Fruit fly (Drosophila melanogaster) whole organism, embryonic: ENCODE data around the gene Hsp22.

Experiments
- Asciz ChIP-seq: fragments of 200-800 bp; sonication (Bioruptor generic); optimal IDR thresholded peaks from 2 replicates; lab custom pipeline; 2017; ENCODE audit warnings: missing biosample characterization, mild to moderate bottlenecking, missing genetic modification characterization, missing genetic modification reagents
- Bdp1 ChIP-seq: fragments of 200-800 bp; sonication (Bioruptor generic); optimal IDR thresholded peaks from 3 replicates; lab custom pipeline; 2016; ENCODE audit warnings: missing biosample characterization, missing genetic modification characterization
- CG10209 ChIP-seq: fragments of 200-800 bp; sonication (Bioruptor generic); optimal IDR thresholded peaks from 3 replicates; lab custom pipeline; 2017; ENCODE audit warnings: missing biosample characterization, mild to moderate bottlenecking, missing genetic modification characterization, missing genetic modification reagents
- CG10274 ChIP-seq: fragments of 200-800 bp; sonication (Bioruptor generic); optimal IDR thresholded peaks from 3 replicates; lab custom pipeline; 2017; ENCODE audit warnings: missing biosample characterization, mild to moderate bottlenecking, missing genetic modification characterization
- CG10321 ChIP-seq: fragments of 200-800 bp; sonication (Bioruptor generic); IDR thresholded peaks from 2 replicates; pipeline ENCODE4 v1.3.6; 2022; ENCODE audit warnings: missing biosample characterization, missing genetic modification characterization
- CG11695 ChIP-seq: fragments of 200-800 bp; sonication (Bioruptor generic); IDR thresholded peaks from 3 replicates; pipeline ENCODE4 v1.3.6; 2022; ENCODE audit warnings: missing biosample characterization, missing genetic modification characterization
- CG12236 ChIP-seq: fragments of 200-800 bp; sonication (Bioruptor generic); optimal IDR thresholded peaks from 2 replicates; lab custom pipeline; 2016; ENCODE audit warnings: missing biosample characterization, missing genetic modification characterization
- CG15479 ChIP-seq: fragments of 200-800 bp; sonication (Bioruptor generic); optimal IDR thresholded peaks from 3 replicates; lab custom pipeline; 2019; ENCODE audit warnings: missing biosample characterization, mild to moderate bottlenecking, missing genetic modification characterization, moderate library complexity
- CG17612 ChIP-seq: fragments of 200-800 bp; sonication (Bioruptor generic); IDR thresholded peaks from 2 replicates; pipeline ENCODE4 v1.3.6; 2022; ENCODE audit warnings: missing biosample characterization, missing genetic modification characterization
- CG1792 ChIP-seq: fragments of 200-800 bp; sonication (Bioruptor generic); optimal IDR thresholded peaks from 2 replicates; lab custom pipeline; 2016; ENCODE audit warnings: missing biosample characterization, missing genetic modification characterization
- CG2120 ChIP-seq: fragments of 200-800 bp; sonication (Bioruptor generic); optimal IDR thresholded peaks from 3 replicates; lab custom pipeline; 2016; ENCODE audit warnings: missing biosample characterization, missing genetic modification characterization
- CG2889 ChIP-seq: fragments of 200-800 bp; sonication (Bioruptor generic); IDR thresholded peaks from 3 replicates; pipeline ENCODE4 v1.3.6; 2022; ENCODE audit warnings: missing biosample characterization, missing genetic modification characterization
- CG30403 ChIP-seq: fragments of 200-800 bp; sonication (Bioruptor generic); optimal IDR thresholded peaks from 3 replicates; lab custom pipeline; 2016; ENCODE audit warnings: missing biosample characterization, missing genetic modification characterization
- CG34224 ChIP-seq: fragments of 200-800 bp; sonication (Bioruptor generic); IDR thresholded peaks from 3 replicates; pipeline ENCODE4 v1.3.6; 2022; ENCODE audit warnings: missing biosample characterization, missing genetic modification characterization; ENCODE audit not compliant: partially characterized antibody
- CG34422 ChIP-seq: fragments of 200-800 bp; sonication (Bioruptor generic); IDR thresholded peaks from 3 replicates; pipeline ENCODE4 v1.3.6; 2022; ENCODE audit warnings: missing biosample characterization, missing genetic modification characterization
- CG4282 ChIP-seq: fragments of 200-800 bp; sonication (Bioruptor generic); optimal IDR thresholded peaks from 2 replicates; lab custom pipeline; 2016; ENCODE audit warnings: missing biosample characterization, missing genetic modification characterization
- CG4820 ChIP-seq: fragments of 200-800 bp; sonication (Bioruptor generic); optimal IDR thresholded peaks from 3 replicates; lab custom pipeline; 2016; ENCODE audit warnings: missing biosample characterization, missing genetic modification characterization
- CG6854 ChIP-seq: fragments of 200-800 bp; sonication (Bioruptor generic); optimal IDR thresholded peaks from 3 replicates; lab custom pipeline; 2017; ENCODE audit warnings: missing biosample characterization, mild to moderate bottlenecking, missing genetic modification characterization
- D19B ChIP-seq: fragments of 200-800 bp; sonication (Bioruptor generic); optimal IDR thresholded peaks from 2 replicates; lab custom pipeline; 2017; ENCODE audit warnings: missing biosample characterization, mild to moderate bottlenecking, missing genetic modification characterization
- Ets65A ChIP-seq: fragments of 200-800 bp; sonication (Bioruptor generic); peaks from one replicate; lab custom pipeline; 2016; ENCODE audit warnings: missing biosample characterization, missing genetic modification characterization
- HLH54F ChIP-seq: fragments of 200-800 bp; sonication (Bioruptor generic); optimal IDR thresholded peaks from 3 replicates; lab custom pipeline; 2016; ENCODE audit warnings: missing biosample characterization, missing genetic modification characterization
- Lim3 ChIP-seq: fragments of 200-800 bp; sonication (Bioruptor generic); IDR thresholded peaks from 2 replicates; pipeline ENCODE4 v1.3.6; 2022; ENCODE audit warnings: missing biosample characterization, missing genetic modification characterization
- Meics ChIP-seq: fragments of 200-800 bp; sonication (Bioruptor generic); optimal IDR thresholded peaks from 2 replicates; lab custom pipeline; 2017; ENCODE audit warnings: missing biosample characterization, mild to moderate bottlenecking, missing genetic modification characterization
- Ssrp ChIP-seq: fragments of 200-800 bp; sonication (Bioruptor generic); optimal IDR thresholded peaks from 2 replicates; lab custom pipeline; 2018; ENCODE audit warnings: missing biosample characterization, mild to moderate bottlenecking, missing genetic modification characterization, moderate library complexity
- ara ChIP-seq: fragments of 200-800 bp; sonication (Bioruptor generic); IDR thresholded peaks from 2 replicates; pipeline ENCODE4 v1.3.6; 2022; ENCODE audit warnings: missing biosample characterization, missing genetic modification characterization
- bowl ChIP-seq: fragments of 200-800 bp; sonication (Bioruptor generic); IDR thresholded peaks from 2 replicates; pipeline ENCODE4 v1.3.6; 2022; ENCODE audit warnings: missing biosample characterization, missing genetic modification characterization
- br ChIP-seq: fragments of >200 bp; optimal IDR thresholded peaks from 2 replicates; lab custom pipeline; 2017
- chinmo ChIP-seq: fragments of 200-800 bp; sonication (Bioruptor generic); IDR thresholded peaks from 4 replicates; pipeline ENCODE4 v1.3.6; 2022; ENCODE audit warnings: missing biosample characterization, missing genetic modification characterization; ENCODE audit not compliant: partially characterized antibody
- chm ChIP-seq: fragments of 200-800 bp; sonication (Bioruptor generic); IDR thresholded peaks from 2 replicates; pipeline ENCODE4 v1.3.6; 2022; ENCODE audit warnings: missing biosample characterization, missing genetic modification characterization
- croc ChIP-seq: fragments of 200-800 bp; sonication (Bioruptor generic); conservative IDR thresholded peaks from 3 replicates; pipeline ENCODE4 v1.3.6; 2022; ENCODE audit warnings: missing biosample characterization, missing genetic modification characterization
- crol ChIP-seq: fragments of 200-800 bp; sonication (Bioruptor generic); IDR thresholded peaks from 2 replicates; pipeline ENCODE4 v1.3.6; 2022; ENCODE audit warnings: missing biosample characterization, missing genetic modification characterization
- da ChIP-seq: fragments of 200-800 bp; sonication (Bioruptor generic); optimal IDR thresholded peaks from 2 replicates; lab custom pipeline; 2016; ENCODE audit warnings: missing biosample characterization, missing genetic modification characterization
- dimm ChIP-seq: fragments of 200-800 bp; sonication (Bioruptor generic); IDR thresholded peaks from 2 replicates; pipeline ENCODE4 v1.3.6; 2022; ENCODE audit warnings: missing biosample characterization, missing genetic modification characterization
- fd96Cb ChIP-seq: fragments of 200-800 bp; sonication (Bioruptor generic); optimal IDR thresholded peaks from 2 replicates; lab custom pipeline; 2018; ENCODE audit warnings: missing biosample characterization, mild to moderate bottlenecking, missing genetic modification characterization, moderate library complexity
- fru ChIP-seq: fragments of >200 bp; optimal IDR thresholded peaks from 2 replicates; lab custom pipeline; 2017
- gcm2 ChIP-seq: fragments of 200-800 bp; sonication (Bioruptor generic); optimal IDR thresholded peaks from 2 replicates; lab custom pipeline; 2016; ENCODE audit warnings: missing biosample characterization, missing genetic modification characterization
- gro ChIP-seq: fragments of 200-800 bp; sonication (Bioruptor generic); optimal IDR thresholded peaks from 2 replicates; lab custom pipeline; 2016; ENCODE audit warnings: missing biosample characterization, missing genetic modification characterization
- jing ChIP-seq: fragments of 200-800 bp; sonication (Bioruptor generic); optimal IDR thresholded peaks from 2 replicates; lab custom pipeline; 2018; ENCODE audit warnings: missing biosample characterization, mild to moderate bottlenecking, missing genetic modification characterization
- jumu ChIP-seq: fragments of 200-800 bp; sonication (Bioruptor generic); optimal IDR thresholded peaks from 3 replicates; lab custom pipeline; 2016; ENCODE audit warnings: missing biosample characterization, missing genetic modification characterization
- kni ChIP-seq: fragments of 200-800 bp; sonication (Bioruptor generic); optimal IDR thresholded peaks from 3 replicates; lab custom pipeline; 2017; ENCODE audit warnings: mild to moderate bottlenecking, missing biosample characterization, missing genetic modification reagents, missing genetic modification characterization
- lola ChIP-seq, 3 experiments: fragments of >200 bp in 2 of 3; fragments of 200-800 bp in 1 of 3; sonication (Bioruptor generic) in 1 of 3; optimal IDR thresholded peaks; 2 replicates each; lab custom pipeline; 2017 to 2019; ENCODE audit warnings: missing biosample characterization in 3 of 3, missing genetic modification characterization in 3 of 3, mild to moderate bottlenecking in 1 of 3, moderate library complexity in 1 of 3
- luna ChIP-seq: fragments of 200-800 bp; sonication (Bioruptor generic); optimal IDR thresholded peaks from 2 replicates; lab custom pipeline; 2016; ENCODE audit warnings: missing biosample characterization, missing genetic modification characterization
- nom ChIP-seq: fragments of 200-800 bp; sonication (Bioruptor generic); optimal IDR thresholded peaks from 2 replicates; lab custom pipeline; 2017; ENCODE audit warnings: missing biosample characterization, missing genetic modification characterization, mild to moderate bottlenecking, moderate library complexity, missing genetic modification reagents
- pros ChIP-seq: fragments of 200-800 bp; sonication (Bioruptor generic); optimal IDR thresholded peaks from 3 replicates; lab custom pipeline; 2019; ENCODE audit warnings: missing biosample characterization, mild to moderate bottlenecking, missing genetic modification characterization, moderate library complexity
- row ChIP-seq: fragments of 200-800 bp; sonication (Bioruptor generic); IDR thresholded peaks from 3 replicates; pipeline ENCODE4 v1.3.6; 2022; ENCODE audit warnings: missing biosample characterization, missing genetic modification characterization
- slbo ChIP-seq: fragments of 200-800 bp; sonication (Bioruptor generic); IDR thresholded peaks from 2 replicates; pipeline ENCODE4 v1.3.6; 2022; ENCODE audit warnings: missing biosample characterization, missing genetic modification characterization
- so ChIP-seq: fragments of 200-800 bp; sonication (Bioruptor generic); IDR thresholded peaks from 3 replicates; pipeline ENCODE4 v1.3.6; 2022; ENCODE audit warnings: missing biosample characterization, missing genetic modification characterization
- sqz ChIP-seq: fragments of 200-800 bp; sonication (Bioruptor generic); optimal IDR thresholded peaks from 3 replicates; lab custom pipeline; 2018; ENCODE audit warnings: missing biosample characterization, mild to moderate bottlenecking, missing genetic modification characterization
- usp ChIP-seq: fragments of >200 bp; optimal IDR thresholded peaks from 2 replicates; lab custom pipeline; 2017; ENCODE audit warnings: missing biosample characterization, missing genetic modification characterization
- vvl ChIP-seq: fragments of 200-800 bp; sonication (Bioruptor generic); IDR thresholded peaks from 2 replicates; pipeline ENCODE4 v1.3.6; 2022; ENCODE audit warnings: missing biosample characterization, missing genetic modification characterization
- zfh2 ChIP-seq: fragments of 200-800 bp; sonication (Bioruptor generic); optimal IDR thresholded peaks from 2 replicates; lab custom pipeline; 2016; ENCODE audit warnings: missing biosample characterization, missing genetic modification characterization

Gene Hsp22

dm6 chr3L:9401354-9402156, 28.8 kb downstream of the Hsp22 start (continued):
- TF ChIP-seq CG15479 (GFP tag; lab: Kevin White, UChicago) (peak; percentile 91), chinmo (GFP tag; lab: Robert Waterston, UW) (peak; percentile 83; the same call in 3 of the 4 replicates), nom (peak; percentile 39), usp (GFP tag; lab: Kevin White, UChicago) (no peak), CG2120 (no peak), zfh2 (GFP tag; lab: Kevin White, UChicago) (no peak), pros (GFP tag; lab: Kevin White, UChicago) (peak; percentile 70), D19B (GFP tag; lab: Kevin White, UChicago) (no peak), Lim3 (GFP tag; lab: Robert Waterston, UW) (no peak), CG10209 (GFP tag; lab: Kevin White, UChicago) (no peak), CG6854 (GFP tag; lab: Kevin White, UChicago) (no peak), sqz (GFP tag; lab: Kevin White, UChicago) (peak; percentile 22), CG4282 (GFP tag; lab: Kevin White, UChicago) (no peak), CG2889 (no peak), br (lab: Kevin White, UChicago) (no peak), Meics (GFP tag; lab: Kevin White, UChicago) (no peak), CG30403 (GFP tag; lab: Kevin White, UChicago) (no peak), jumu (no peak), bowl (GFP tag; lab: Robert Waterston, UW) (no peak), jing (GFP tag; lab: Kevin White, UChicago) (no peak), gro (GFP tag; lab: Kevin White, UChicago) (no peak), lola (GFP tag; optimal IDR thresholded peaks at IDR 0.05; lab: Kevin White, UChicago) (peak in 1 of 3 experiments; percentile 73), ara (GFP tag; lab: Robert Waterston, UW) (no peak), CG11695 (GFP tag; lab: Robert Waterston, UW) (0 out of 3 replicates have a peak, but pooled peaks have one; percentile 6), CG17612 (GFP tag; lab: Robert Waterston, UW) (no peak), fru (lab: Kevin White, UChicago) (no peak), croc (GFP tag; lab: Robert Waterston, UW) (no peak), so (GFP tag; lab: Robert Waterston, UW) (peak; percentile 42; the same call in 1 of the 3 replicates), HLH54F (GFP tag; lab: Kevin White, UChicago) (no peak), CG34224 (GFP tag; lab: Robert Waterston, UW) (peak; percentile 7; the same call in 1 of the 3 replicates), crol (no peak), gcm2 (GFP tag; lab: Kevin White, UChicago) (no peak), CG10274 (GFP tag; lab: Kevin White, UChicago) (no peak), kni (peak; percentile 39), vvl (GFP tag; lab: Robert Waterston, UW) (peak; percentile 85), dimm (GFP tag; lab: Robert Waterston, UW) (no peak), fd96Cb (tag; lab: Kevin White, UChicago) (no peak), CG1792 (no peak), row (GFP tag; lab: Robert Waterston, UW) (no peak), Ets65A (no peak), chm (GFP tag; lab: Robert Waterston, UW) (peak; percentile 59; the same call in 1 of the 2 replicates), Bdp1 (GFP tag; lab: Kevin White, UChicago) (no peak), CG4820 (GFP tag; lab: Kevin White, UChicago) (no peak), Ssrp (no peak), CG10321 (peak; percentile 58; the same call in 1 of the 2 replicates), luna (GFP tag; lab: Kevin White, UChicago) (no peak), slbo (GFP tag; lab: Robert Waterston, UW) (no peak), CG34422 (GFP tag; lab: Robert Waterston, UW) (peak; percentile 6; the same call in 1 of the 3 replicates), da (GFP tag; lab: Kevin White, UChicago) (no peak), CG12236 (GFP tag; lab: Kevin White, UChicago) (no peak), Asciz (GFP tag; lab: Kevin White, UChicago) (no peak)
